Fruit fly (Drosophila melanogaster) whole organism, adult: ENCODE results near the gene Fntb.

Experiments used
- CG14711 ChIP-seq: fragments of 200-800 bp; sonication (Bioruptor generic); optimal IDR thresholded peaks from 2 replicates; lab custom pipeline; 2018; ENCODE audit warnings: missing biosample characterization, mild to moderate bottlenecking, missing genetic modification characterization, moderate library complexity
- CG33017 ChIP-seq: fragments of 200-800 bp; sonication (Bioruptor generic); optimal IDR thresholded peaks from 2 replicates; lab custom pipeline; 2018; ENCODE audit warnings: missing biosample characterization, mild to moderate bottlenecking, missing genetic modification characterization, moderate library complexity
- Clk ChIP-seq: fragments of 200-800 bp; sonication (Bioruptor generic); optimal IDR thresholded peaks from 2 replicates; lab custom pipeline; 2017; ENCODE audit warnings: missing biosample characterization, missing genetic modification characterization
- tj ChIP-seq: fragments of 200-800 bp; sonication (Bioruptor generic); optimal IDR thresholded peaks from 3 replicates; lab custom pipeline; 2017; ENCODE audit warnings: missing biosample characterization, mild to moderate bottlenecking, missing genetic modification characterization, moderate library complexity

- no peak for TF ChIP-seq Clk
- TF ChIP-seq CG33017 (tag; lab: Kevin White, UChicago), result no peak
- no peak for TF ChIP-seq CG14711 (tag; lab: Kevin White, UChicago)
- no peak for TF ChIP-seq tj (GFP tag; lab: Kevin White, UChicago)
These were observed 37.4 kb upstream of the Fntb start for dm6 chr3R:16395448-16395847.
